Worm (Caenorhabditis elegans) whole organism, midembryonic: ENCODE data around the gene glb-7.

Source experiments
- cog-1 ChIP-seq: sonication (generic microtip); optimal IDR thresholded peaks from 2 replicates; lab custom pipeline; 2016; ENCODE audit warnings: missing genetic modification characterization, missing compliant biosample characterization
- klf-2 ChIP-seq: fragments of 200-800 bp; sonication (Bioruptor generic); conservative IDR thresholded peaks from 2 replicates; pipeline ENCODE4 v1.3.6; 2022; ENCODE audit warnings: missing genetic modification reagents, missing genetic modification characterization, missing compliant biosample characterization
- ztf-23 ChIP-seq: fragments of 200-800 bp; sonication (Bioruptor generic); IDR thresholded peaks from 2 replicates; pipeline ENCODE4 v1.3.6; 2022; ENCODE audit warnings: missing genetic modification reagents, missing genetic modification characterization, missing compliant biosample characterization

DNA sequence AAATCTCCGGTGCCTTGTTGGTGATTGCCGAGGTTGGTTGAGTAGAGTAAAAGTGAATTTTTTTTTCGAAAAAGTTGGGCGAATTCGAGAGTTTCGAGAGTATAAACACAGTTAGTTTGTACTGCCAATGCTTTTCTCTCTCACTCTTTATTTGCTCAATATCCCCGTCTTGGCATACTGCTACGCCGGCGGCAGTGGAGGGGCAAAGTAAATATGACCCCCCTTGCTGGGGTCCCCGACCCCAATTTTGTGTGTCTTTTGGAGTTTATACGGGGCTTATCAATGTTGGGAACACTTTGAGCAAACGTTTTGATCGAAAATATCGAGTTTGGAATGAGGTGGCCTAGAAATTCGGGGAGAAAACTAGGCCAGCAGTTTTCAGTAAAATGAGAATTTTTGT, 45.9 kb downstream of the glb-7 start, which contains the start of gene C54E4.4:
- TF ChIP-seq cog-1 (tag; lab: Kevin White, UChicago) = no peak
- no peak for TF ChIP-seq ztf-23 (GFP tag; lab: Robert Waterston, UW)
- no peak for TF ChIP-seq klf-2
